Fruit fly (Drosophila melanogaster): ENCODE measurements around the gene AP-1sigma.

dm6 chr3R:23971208-23971607 is 12.8 kb downstream of the AP-1sigma start:
- no peak for TF ChIP-seq CG8478 (optimal IDR thresholded peaks at IDR 0.05)
- no peak for TF ChIP-seq CTCF (optimal IDR thresholded peaks at IDR 0.05)
